Worm (Caenorhabditis elegans): ENCODE data around the gene clec-5.

Gene clec-5

DNA sequence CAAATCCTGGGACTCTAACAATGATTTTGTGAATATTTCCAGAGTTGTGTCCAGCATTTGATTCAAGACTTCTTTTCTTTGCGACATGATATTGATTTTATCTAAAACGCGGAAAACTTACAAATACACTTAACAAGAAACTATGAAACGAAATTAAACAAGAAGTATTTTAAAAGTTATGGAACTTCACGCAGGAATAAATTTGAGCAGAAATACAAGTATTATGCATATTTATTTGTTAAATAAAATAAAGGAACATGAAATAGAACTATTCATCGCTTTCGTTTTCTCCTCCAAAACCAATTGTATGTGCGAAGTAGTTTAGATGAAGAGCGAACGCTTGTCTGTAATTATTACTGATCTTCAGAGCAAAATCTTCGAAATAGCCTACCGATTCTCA lies 20.4 kb upstream of the clec-5 start, which contains the start of gene kbp-2:
TSS of gene kbp-2 (minus strand) at position 101 of the 400 bp plus-strand sequence.
- TF ChIP-seq ama-1 (optimal IDR thresholded peaks at IDR 0.05) (no peak), ceh-63 (GFP tag; optimal IDR thresholded peaks at IDR 0.05) (no peak), xbp-1 (tag; optimal IDR thresholded peaks at IDR 0.05) (no peak), ztf-4 (tag; optimal IDR thresholded peaks at IDR 0.05) (no peak), C16A3.4 (tag; optimal IDR thresholded peaks at IDR 0.05) (no peak), mep-1 (tag; optimal IDR thresholded peaks at IDR 0.05) (no peak), nhr-76 (tag; optimal IDR thresholded peaks at IDR 0.05) (no peak), ceh-90 (tag; optimal IDR thresholded peaks at IDR 0.05) (no peak), nhr-11 (tag; optimal IDR thresholded peaks at IDR 0.05) (no peak)

DNA sequence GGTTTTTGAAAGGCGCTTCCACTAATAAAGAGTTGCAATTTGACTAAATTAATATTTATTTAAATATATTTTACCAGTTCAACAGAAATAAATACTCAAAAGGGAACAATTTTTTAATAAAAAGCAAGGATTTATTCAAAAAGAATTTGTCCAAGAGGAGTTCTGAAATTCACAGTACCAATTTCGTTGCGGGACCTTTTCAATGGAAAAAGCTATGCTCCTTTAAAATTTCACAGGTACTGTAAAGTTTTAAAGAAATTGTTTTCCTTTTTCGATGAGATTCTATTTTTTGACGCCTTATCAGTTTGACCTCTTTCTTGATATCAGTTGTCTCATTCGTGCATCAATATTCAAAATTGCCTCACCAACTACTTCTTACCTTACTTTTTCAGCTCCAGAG lies 16.9 kb upstream of the clec-5 start, which contains the start of gene tag-340:
TSS of gene tag-340 (plus strand) at position 249 of the 400 bp plus-strand sequence.
- TF ChIP-seq efl-1 (optimal IDR thresholded peaks at IDR 0.05), result no peak
- peak in 1 of 2 experiments; percentile 20 for TF ChIP-seq efl-1 (GFP tag; optimal IDR thresholded peaks at IDR 0.05 in 1 of 2)
- no peak for TF ChIP-seq fos-1 (tag; optimal IDR thresholded peaks at IDR 0.05)
- TF ChIP-seq irx-1 (tag; optimal IDR thresholded peaks at IDR 0.05), result no peak
- TF ChIP-seq lin-14 (GFP tag; optimal IDR thresholded peaks at IDR 0.05), result no peak
- no peak for TF ChIP-seq sup-37 (GFP tag; optimal IDR thresholded peaks at IDR 0.05)
- TF ChIP-seq nhr-28 (tag; optimal IDR thresholded peaks at IDR 0.05), result no peak
- no peak for TF ChIP-seq elt-2 (tag; optimal IDR thresholded peaks at IDR 0.05)
- TF ChIP-seq nhr-11 (tag; optimal IDR thresholded peaks at IDR 0.05), result no peak

DNA sequence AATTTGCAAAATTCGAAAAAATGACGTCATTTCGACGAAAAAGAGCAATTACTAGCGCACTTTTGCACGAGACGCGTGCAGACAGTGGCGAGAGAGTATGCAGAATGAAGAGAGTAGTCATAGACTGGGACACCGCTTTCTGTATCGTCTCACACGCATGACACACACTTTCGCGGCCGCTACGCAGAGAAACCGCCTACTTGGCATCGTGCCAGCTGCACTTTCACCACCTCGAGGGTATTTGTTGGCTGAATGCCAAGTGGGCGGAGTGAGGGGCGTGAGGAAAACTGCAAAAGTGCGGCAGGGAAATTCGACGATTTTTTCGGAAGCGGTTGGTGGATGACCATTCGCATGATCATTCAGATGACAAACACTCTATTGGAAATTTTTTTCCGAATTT lies 16.3 kb upstream of the clec-5 start:
- peak; percentile 100 for TF ChIP-seq unc-86 (tag; optimal IDR thresholded peaks at IDR 0.05)
- peak; percentile 98 for TF ChIP-seq isw-1 (GFP tag; IDR thresholded peaks at IDR 0.05)
- TF ChIP-seq zip-4 (GFP tag; optimal IDR thresholded peaks at IDR 0.05), result peak; percentile 96
- TF ChIP-seq dsc-1 (tag; optimal IDR thresholded peaks at IDR 0.05), result peak; percentile 100
- TF ChIP-seq tlp-1 (tag; optimal IDR thresholded peaks at IDR 0.05), result no peak
- peak; percentile 98 for TF ChIP-seq lir-3 (tag; optimal IDR thresholded peaks at IDR 0.05; ENCODE audit: poor library complexity)
- TF ChIP-seq nhr-237 (tag; optimal IDR thresholded peaks at IDR 0.05), result peak; percentile 95
- peak; percentile 69 for TF ChIP-seq nhr-76 (tag; optimal IDR thresholded peaks at IDR 0.05)
- TF ChIP-seq lin-39 (tag; optimal IDR thresholded peaks at IDR 0.05), result peak; percentile 93
- TF ChIP-seq ceh-88 (GFP tag; IDR thresholded peaks at IDR 0.05), result peak; percentile 99
- TF ChIP-seq xbp-1 (tag; optimal IDR thresholded peaks at IDR 0.05), result peak; percentile 99
- peak; percentile 95 to 98 (median 97) for TF ChIP-seq ceh-82 (tag; optimal IDR thresholded peaks at IDR 0.05)
- TF ChIP-seq C34B4.2 (tag; optimal IDR thresholded peaks at IDR 0.05), result peak; percentile 91
- peak; percentile 96 for TF ChIP-seq mep-1 (tag; optimal IDR thresholded peaks at IDR 0.05)
- TF ChIP-seq nhr-85 (tag), result peak; percentile 100
- peak; percentile 99 for TF ChIP-seq jun-1 (tag; optimal IDR thresholded peaks at IDR 0.05)
- TF ChIP-seq ztf-11 (tag; optimal IDR thresholded peaks at IDR 0.05), result peak in 1 of 2 experiments; percentile 99
- peak; percentile 94 for TF ChIP-seq lin-15B (tag; optimal IDR thresholded peaks at IDR 0.05)
- TF ChIP-seq skn-1 (tag; optimal IDR thresholded peaks at IDR 0.05), result peak; percentile 95
- TF ChIP-seq unc-62 (GFP tag; optimal IDR thresholded peaks at IDR 0.05), result no peak
- TF ChIP-seq sup-37 (GFP tag; optimal IDR thresholded peaks at IDR 0.05), result peak; percentile 100
- TF ChIP-seq tbx-2 (tag; optimal IDR thresholded peaks at IDR 0.05), result peak; percentile 100
- TF ChIP-seq sox-4 (tag; optimal IDR thresholded peaks at IDR 0.05), result peak; percentile 99
- TF ChIP-seq ceh-90 (tag; optimal IDR thresholded peaks at IDR 0.05), result peak; percentile 73
- peak; percentile 97 for TF ChIP-seq unc-130 (tag; optimal IDR thresholded peaks at IDR 0.05)
- TF ChIP-seq zag-1 (tag; optimal IDR thresholded peaks at IDR 0.05), result peak; percentile 30
- TF ChIP-seq elt-3 (tag; optimal IDR thresholded peaks at IDR 0.05), result peak in 5 of 6 experiments; percentile 68 to 98 (median 97)
- peak; percentile 100 for TF ChIP-seq nhr-20 (tag; optimal IDR thresholded peaks at IDR 0.05)
- TF ChIP-seq nhr-28 (tag; optimal IDR thresholded peaks at IDR 0.05), result no peak
- TF ChIP-seq blmp-1 (tag; optimal IDR thresholded peaks at IDR 0.05), result peak; percentile 100
- TF ChIP-seq unc-98 (GFP tag; IDR thresholded peaks at IDR 0.05), result peak; percentile 80
- TF ChIP-seq lin-35 (GFP tag; optimal IDR thresholded peaks at IDR 0.05), result peak; percentile 94 to 95
- TF ChIP-seq hlh-17 (GFP tag; optimal IDR thresholded peaks at IDR 0.05; ENCODE audit: borderline replicate concordance), result no peak
- TF ChIP-seq egl-27 (tag; optimal IDR thresholded peaks at IDR 0.05), result peak; percentile 83 to 96
- peak; percentile 100 for TF ChIP-seq nhr-19 (GFP tag; conservative IDR thresholded peaks at IDR 0.05)
- peak; percentile 96 for TF ChIP-seq mef-2 (tag; optimal IDR thresholded peaks at IDR 0.05)
- peak; percentile 94 for TF ChIP-seq nhr-11 (tag; optimal IDR thresholded peaks at IDR 0.05)
- no peak for TF ChIP-seq ama-1 (optimal IDR thresholded peaks at IDR 0.05)
- TF ChIP-seq ces-1 (GFP tag; optimal IDR thresholded peaks at IDR 0.05), result peak; percentile 69
- peak; percentile 98 for TF ChIP-seq irx-1 (tag; optimal IDR thresholded peaks at IDR 0.05)
- TF ChIP-seq swsn-7 (tag; optimal IDR thresholded peaks at IDR 0.05), result peak; percentile 100

All from whole organism, L1 larva.